Worm (Caenorhabditis elegans): Measurements from ENCODE around the gene npax-3.

Gene npax-3

DNA sequence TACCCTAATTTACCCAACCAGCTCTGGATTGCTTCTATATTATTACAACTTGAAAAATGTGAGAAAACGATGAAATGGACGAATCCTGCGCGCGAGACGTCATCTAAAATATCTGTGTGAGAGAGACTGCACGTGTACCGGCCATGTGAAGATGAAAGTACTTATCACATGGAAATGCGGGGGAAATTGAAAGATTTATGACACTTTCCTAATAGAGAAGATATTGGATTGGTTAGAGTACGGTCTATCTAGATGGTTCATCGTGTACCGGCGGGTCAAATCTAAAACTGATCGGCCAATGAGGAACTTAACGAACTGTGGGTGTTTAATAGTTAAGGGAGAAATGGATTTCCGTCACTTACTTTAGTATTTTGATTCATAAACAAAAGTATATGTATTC lies 45.9 kb downstream of the npax-3 start:
- TF ChIP-seq nhr-11 (tag; optimal IDR thresholded peaks at IDR 0.05) (no peak), sptf-1 (tag; optimal IDR thresholded peaks at IDR 0.05) (no peak), snpc-4 (tag; optimal IDR thresholded peaks at IDR 0.05) (no peak), nhr-85 (tag) (peak; percentile 95), C34B4.2 (tag; optimal IDR thresholded peaks at IDR 0.05) (no peak), lin-35 (GFP tag; optimal IDR thresholded peaks at IDR 0.05) (peak in 1 of 2 experiments; percentile 62), dsc-1 (tag; optimal IDR thresholded peaks at IDR 0.05) (no peak), hlh-4 (tag; optimal IDR thresholded peaks at IDR 0.05) (no peak), nhr-20 (tag; optimal IDR thresholded peaks at IDR 0.05) (peak; percentile 88), blmp-1 (tag; optimal IDR thresholded peaks at IDR 0.05) (peak; percentile 97), skn-1 (tag; optimal IDR thresholded peaks at IDR 0.05) (no peak), tbx-2 (tag; optimal IDR thresholded peaks at IDR 0.05) (peak; percentile 62), elt-2 (tag; optimal IDR thresholded peaks at IDR 0.05) (no peak), aha-1 (tag; optimal IDR thresholded peaks at IDR 0.05) (no peak), efl-1 (optimal IDR thresholded peaks at IDR 0.05) (no peak), efl-1 (GFP tag; optimal IDR thresholded peaks at IDR 0.05 in 1 of 2) (peak in 1 of 2 experiments; percentile 89), ceh-90 (tag; optimal IDR thresholded peaks at IDR 0.05) (no peak), irx-1 (tag; optimal IDR thresholded peaks at IDR 0.05) (no peak), C04F5.9 (tag; optimal IDR thresholded peaks at IDR 0.05) (no peak), lin-15B (tag; optimal IDR thresholded peaks at IDR 0.05) (no peak), pax-3 (tag; optimal IDR thresholded peaks at IDR 0.05) (no peak), unc-30 (tag; optimal IDR thresholded peaks at IDR 0.05) (no peak), hlh-17 (GFP tag; optimal IDR thresholded peaks at IDR 0.05; ENCODE audit: borderline replicate concordance) (no peak), mep-1 (tag; optimal IDR thresholded peaks at IDR 0.05) (no peak), C16A3.4 (tag; optimal IDR thresholded peaks at IDR 0.05) (peak; percentile 20), ets-5 (GFP tag; IDR thresholded peaks at IDR 0.05) (no peak), pag-3 (tag; optimal IDR thresholded peaks at IDR 0.05; ENCODE audit: borderline replicate concordance, insufficient read depth) (no peak), lin-13 (GFP tag; optimal IDR thresholded peaks at IDR 0.05) (no peak), lsy-2 (tag; optimal IDR thresholded peaks at IDR 0.05) (peak in 1 of 2 experiments; percentile 61), egl-27 (tag; optimal IDR thresholded peaks at IDR 0.05) (no peak), nhr-84 (tag; optimal IDR thresholded peaks at IDR 0.05) (no peak), dpl-1 (GFP tag; optimal IDR thresholded peaks at IDR 0.05) (no peak), nhr-28 (tag; optimal IDR thresholded peaks at IDR 0.05) (no peak), ceh-82 (tag; optimal IDR thresholded peaks at IDR 0.05) (no peak), ces-1 (GFP tag; optimal IDR thresholded peaks at IDR 0.05) (no peak), nhr-19 (GFP tag; conservative IDR thresholded peaks at IDR 0.05) (peak; percentile 65), unc-86 (tag; optimal IDR thresholded peaks at IDR 0.05) (no peak), grh-1 (GFP tag; IDR thresholded peaks at IDR 0.05) (peak; percentile 38; the same call in 1 of the 2 replicates), nhr-76 (tag; optimal IDR thresholded peaks at IDR 0.05) (no peak), xbp-1 (tag; optimal IDR thresholded peaks at IDR 0.05) (no peak), sup-37 (GFP tag; optimal IDR thresholded peaks at IDR 0.05) (no peak), tlp-1 (tag; optimal IDR thresholded peaks at IDR 0.05) (no peak), mdl-1 (tag; optimal IDR thresholded peaks at IDR 0.05) (peak in 1 of 2 experiments; percentile 93), fkh-4 (tag; optimal IDR thresholded peaks at IDR 0.05; ENCODE audit: borderline replicate concordance) (no peak), ceh-8 (GFP tag; optimal IDR thresholded peaks at IDR 0.05) (no peak), ceh-88 (GFP tag; IDR thresholded peaks at IDR 0.05) (no peak), elt-3 (tag; optimal IDR thresholded peaks at IDR 0.05) (peak in 3 of 6 experiments; percentile 69 to 95 (median 93)), snu-23 (GFP tag; optimal IDR thresholded peaks at IDR 0.05) (peak; percentile 62), unc-130 (tag; optimal IDR thresholded peaks at IDR 0.05) (peak; percentile 29), nhr-12 (tag; optimal IDR thresholded peaks at IDR 0.05) (no peak), lir-3 (tag; optimal IDR thresholded peaks at IDR 0.05; ENCODE audit: poor library complexity) (no peak), pqm-1 (tag; optimal IDR thresholded peaks at IDR 0.05) (no peak), nhr-237 (tag; optimal IDR thresholded peaks at IDR 0.05) (no peak), rnt-1 (tag; optimal IDR thresholded peaks at IDR 0.05) (no peak)
